Worm (Caenorhabditis elegans) whole organism, mixed stage, embryonic: ENCODE measurements around the gene Y41C4A.32.

Experiments
- M03D4.4 ChIP-seq: sonication (generic microtip); optimal IDR thresholded peaks from 2 replicates; lab custom pipeline; 2017; ENCODE audit warnings: mild to moderate bottlenecking, missing genetic modification characterization, missing compliant biosample characterization
- bed-3 ChIP-seq: fragments of 200-800 bp; sonication (Bioruptor generic); optimal IDR thresholded peaks from 3 replicates; lab custom pipeline; 2018; ENCODE audit warnings: mild to moderate bottlenecking, missing genetic modification characterization, moderate library complexity, missing compliant biosample characterization
- ceh-39 ChIP-seq: fragments of 150-350 bp; optimal IDR thresholded peaks from 2 replicates; lab custom pipeline; 2014; ENCODE audit warnings: missing biosample characterization, missing genetic modification characterization
- ceh-43 ChIP-seq: fragments of 200-800 bp; sonication (Bioruptor generic); optimal IDR thresholded peaks from 2 replicates; lab custom pipeline; 2018; ENCODE audit warnings: mild to moderate bottlenecking, missing genetic modification characterization, moderate library complexity, missing compliant biosample characterization
- drap-1 ChIP-seq: fragments of 200-800 bp; sonication (Bioruptor generic); optimal IDR thresholded peaks from 3 replicates; lab custom pipeline; 2018; ENCODE audit warnings: mild to moderate bottlenecking, missing genetic modification characterization, missing compliant biosample characterization
- elt-1 ChIP-seq: sonication (generic microtip); optimal IDR thresholded peaks from 2 replicates; lab custom pipeline; 2017; ENCODE audit warnings: missing genetic modification characterization, mild to moderate bottlenecking, missing compliant biosample characterization, antibody characterized with exemption, moderate library complexity, borderline replicate concordance; ENCODE audit not compliant: insufficient read depth
- elt-3 ChIP-seq: fragments of 150-350 bp; optimal IDR thresholded peaks from 2 replicates; lab custom pipeline; 2014; ENCODE audit warnings: missing biosample characterization, missing genetic modification characterization
- ham-2 ChIP-seq: fragments of 200-800 bp; sonication (Bioruptor generic); optimal IDR thresholded peaks from 2 replicates; lab custom pipeline; 2018; ENCODE audit warnings: mild to moderate bottlenecking, missing genetic modification characterization, missing compliant biosample characterization
- hlh-1 ChIP-seq: fragments of 150-350 bp; optimal IDR thresholded peaks from 2 replicates; lab custom pipeline; 2014; ENCODE audit warnings: missing biosample characterization, missing genetic modification reagents, missing genetic modification characterization
- lin-13 ChIP-seq: fragments of 150-350 bp; optimal IDR thresholded peaks from 2 replicates; lab custom pipeline; 2014; ENCODE audit warnings: missing biosample characterization, missing genetic modification characterization
- lsy-2 ChIP-seq: fragments of 150-350 bp; optimal IDR thresholded peaks from 2 replicates; lab custom pipeline; 2014; ENCODE audit warnings: missing biosample characterization, missing genetic modification characterization
- mep-1 ChIP-seq: fragments of 150-350 bp; optimal IDR thresholded peaks from 2 replicates; lab custom pipeline; 2017; ENCODE audit warnings: missing biosample characterization, missing genetic modification reagents, missing genetic modification characterization, inconsistent platforms
- mls-2 ChIP-seq: sonication (generic microtip); optimal IDR thresholded peaks from 2 replicates; lab custom pipeline; 2016; ENCODE audit warnings: mild to moderate bottlenecking, missing genetic modification characterization, moderate library complexity, missing compliant biosample characterization
- nhr-12 ChIP-seq: fragments of 150-350 bp; optimal IDR thresholded peaks from 2 replicates; lab custom pipeline; 2014; ENCODE audit warnings: missing biosample characterization, missing genetic modification characterization
- nhr-2 ChIP-seq: fragments of 150-350 bp; optimal IDR thresholded peaks from 2 replicates; lab custom pipeline; 2014; ENCODE audit warnings: missing biosample characterization, missing genetic modification characterization
- nhr-237 ChIP-seq: fragments of 150-350 bp; optimal IDR thresholded peaks from 2 replicates; lab custom pipeline; 2014; ENCODE audit warnings: missing biosample characterization, missing genetic modification characterization
- nhr-28 ChIP-seq: fragments of 150-350 bp; optimal IDR thresholded peaks from 2 replicates; lab custom pipeline; 2014; ENCODE audit warnings: missing biosample characterization, missing genetic modification characterization
- nhr-76 ChIP-seq: sonication (generic microtip); optimal IDR thresholded peaks from 2 replicates; lab custom pipeline; 2017; ENCODE audit warnings: missing biosample characterization, missing genetic modification characterization
- pha-4 ChIP-seq: fragments of 150-350 bp; optimal IDR thresholded peaks from 2 replicates; lab custom pipeline; 2018; ENCODE audit warnings: missing biosample characterization, missing genetic modification reagents, missing genetic modification characterization
- sptf-1 ChIP-seq: sonication (generic microtip); optimal IDR thresholded peaks from 2 replicates; lab custom pipeline; 2017; ENCODE audit warnings: mild to moderate bottlenecking, missing genetic modification characterization, moderate library complexity, missing compliant biosample characterization
- tbx-8 ChIP-seq: fragments of 200-800 bp; sonication (Bioruptor generic); optimal IDR thresholded peaks from 2 replicates; lab custom pipeline; 2018; ENCODE audit warnings: mild to moderate bottlenecking, missing genetic modification characterization, moderate library complexity, missing compliant biosample characterization
- unc-120 ChIP-seq: sonication (generic microtip); optimal IDR thresholded peaks from 2 replicates; lab custom pipeline; 2017; ENCODE audit warnings: missing genetic modification characterization, missing compliant biosample characterization; ENCODE audit not compliant: poor library complexity, severe bottlenecking
- unc-39 ChIP-seq: fragments of 150-350 bp; optimal IDR thresholded peaks from 2 replicates; lab custom pipeline; 2014; ENCODE audit warnings: missing biosample characterization, missing genetic modification characterization
- unc-62 ChIP-seq: fragments of 150-350 bp; optimal IDR thresholded peaks from 2 replicates; lab custom pipeline; 2014; ENCODE audit warnings: missing biosample characterization, missing genetic modification reagents, missing genetic modification characterization
- zip-8 ChIP-seq: fragments of 150-350 bp; optimal IDR thresholded peaks from 2 replicates; lab custom pipeline; 2014; ENCODE audit warnings: missing biosample characterization, missing genetic modification characterization
- ztf-11 ChIP-seq: fragments of 150-350 bp; optimal IDR thresholded peaks from 2 replicates; lab custom pipeline; 2014; ENCODE audit warnings: missing biosample characterization, missing genetic modification characterization

Gene Y41C4A.32

DNA sequence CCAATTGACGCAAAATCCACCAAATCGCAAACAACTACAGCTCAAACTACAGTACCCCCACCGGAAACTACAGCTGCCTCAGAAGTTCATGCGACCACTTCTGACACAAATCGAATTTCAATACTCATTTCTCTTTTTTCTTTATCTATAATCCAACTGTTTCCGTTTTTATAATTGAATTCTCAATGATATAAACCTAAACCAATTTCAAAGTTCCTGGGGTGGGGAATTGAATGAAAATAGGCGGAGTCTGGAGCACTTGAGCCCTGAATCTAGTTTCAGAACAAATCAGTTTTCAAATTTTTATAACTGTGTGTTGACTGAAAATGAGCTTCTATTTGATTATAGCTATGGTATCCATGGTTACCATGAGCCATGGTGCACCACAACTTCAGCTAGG is 25.2 kb upstream of the Y41C4A.32 start, which contains the start of gene Y41C4A.6:
TSS of gene Y41C4A.6 (plus strand) at position 301 of the 400 bp plus-strand sequence.
- TF ChIP-seq bed-3 (GFP tag; lab: Kevin White, UChicago) = no peak
- no peak for TF ChIP-seq mls-2 (tag; lab: Kevin White, UChicago)
- TF ChIP-seq nhr-2 (tag; lab: Kevin White, UChicago) = no peak
- no peak for TF ChIP-seq mep-1 (tag; lab: Kevin White, UChicago)
- no peak for TF ChIP-seq unc-39 (tag; lab: Kevin White, UChicago)
- TF ChIP-seq ztf-11 (tag; lab: Kevin White, UChicago) = no peak
- no peak for TF ChIP-seq drap-1 (GFP tag; lab: Kevin White, UChicago)
- TF ChIP-seq unc-120 = no peak
- no peak for TF ChIP-seq lin-13 (tag; lab: Kevin White, UChicago)
- no peak for TF ChIP-seq unc-62
- TF ChIP-seq nhr-237 = no peak
- TF ChIP-seq M03D4.4 = no peak
- no peak for TF ChIP-seq ham-2 (GFP tag; lab: Kevin White, UChicago)
- TF ChIP-seq elt-3 (tag; lab: Kevin White, UChicago) = no peak
- TF ChIP-seq hlh-1 (tag; lab: Kevin White, UChicago) = no peak
- TF ChIP-seq, all 35 proteins: peak for 0

DNA sequence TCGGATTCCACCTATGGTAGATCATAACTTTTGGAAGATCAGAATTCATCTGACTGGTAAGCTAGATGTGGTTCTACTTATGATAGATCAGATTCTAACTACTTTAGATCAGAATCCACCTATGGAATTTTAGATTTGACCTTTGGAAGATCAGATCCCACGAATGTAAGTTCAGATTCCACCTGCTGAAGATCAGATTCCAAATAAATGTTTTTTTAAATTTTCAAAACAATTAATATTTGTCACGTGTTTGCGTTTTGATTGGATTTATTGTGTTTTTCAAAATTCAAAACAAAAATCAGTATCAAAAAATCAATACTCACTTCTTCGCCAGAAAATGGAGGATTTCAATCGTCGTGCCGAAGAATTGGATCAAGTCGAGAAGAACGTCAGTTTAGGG is 22.9 kb upstream of the Y41C4A.32 start, which contains the start of gene Y41C4A.7:
TSS of gene Y41C4A.7 (plus strand) at position 301 of the 400 bp plus-strand sequence.
- TF ChIP-seq elt-1 (no peak), lsy-2 (tag; lab: Kevin White, UChicago) (no peak), tbx-8 (GFP tag; lab: Kevin White, UChicago) (no peak), M03D4.4 (no peak)

DNA sequence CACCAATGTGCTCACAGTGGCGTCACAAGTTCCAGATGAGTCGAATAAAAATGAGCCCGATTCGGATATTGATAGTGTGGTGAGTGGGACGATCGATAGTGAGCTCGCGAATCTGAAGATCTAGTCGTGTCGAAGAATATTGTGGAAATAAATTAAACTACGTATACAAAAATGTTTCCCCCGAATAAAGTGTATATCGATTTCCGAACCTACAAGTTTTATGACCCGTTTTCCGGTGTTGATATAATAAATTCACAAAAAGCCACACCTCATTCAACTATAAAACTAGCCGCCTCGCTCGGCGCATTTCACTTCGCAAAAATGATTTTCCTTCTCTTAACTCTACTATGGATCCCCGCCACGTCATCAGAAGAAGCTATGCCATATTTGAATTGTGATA is 21.5 kb upstream of the Y41C4A.32 start, which contains the start of gene pqn-84:
TSS of gene pqn-84 (plus strand) at position 301 of the 400 bp plus-strand sequence.
- TF ChIP-seq ceh-43 = no peak

ce11 chrIII:11701863-11702262 is 19.6 kb upstream of the Y41C4A.32 start:
- no peak for TF ChIP-seq mep-1 (tag; lab: Kevin White, UChicago)
- peak; percentile 53 for TF ChIP-seq sptf-1 (tag; lab: Kevin White, UChicago)
- TF ChIP-seq elt-1 = no peak
- TF ChIP-seq tbx-8 (GFP tag; lab: Kevin White, UChicago) = no peak
- no peak for TF ChIP-seq nhr-237
- TF ChIP-seq nhr-28 = no peak
- TF ChIP-seq unc-39 (tag; lab: Kevin White, UChicago) = no peak
- TF ChIP-seq mls-2 (tag; lab: Kevin White, UChicago) = peak; percentile 5

DNA sequence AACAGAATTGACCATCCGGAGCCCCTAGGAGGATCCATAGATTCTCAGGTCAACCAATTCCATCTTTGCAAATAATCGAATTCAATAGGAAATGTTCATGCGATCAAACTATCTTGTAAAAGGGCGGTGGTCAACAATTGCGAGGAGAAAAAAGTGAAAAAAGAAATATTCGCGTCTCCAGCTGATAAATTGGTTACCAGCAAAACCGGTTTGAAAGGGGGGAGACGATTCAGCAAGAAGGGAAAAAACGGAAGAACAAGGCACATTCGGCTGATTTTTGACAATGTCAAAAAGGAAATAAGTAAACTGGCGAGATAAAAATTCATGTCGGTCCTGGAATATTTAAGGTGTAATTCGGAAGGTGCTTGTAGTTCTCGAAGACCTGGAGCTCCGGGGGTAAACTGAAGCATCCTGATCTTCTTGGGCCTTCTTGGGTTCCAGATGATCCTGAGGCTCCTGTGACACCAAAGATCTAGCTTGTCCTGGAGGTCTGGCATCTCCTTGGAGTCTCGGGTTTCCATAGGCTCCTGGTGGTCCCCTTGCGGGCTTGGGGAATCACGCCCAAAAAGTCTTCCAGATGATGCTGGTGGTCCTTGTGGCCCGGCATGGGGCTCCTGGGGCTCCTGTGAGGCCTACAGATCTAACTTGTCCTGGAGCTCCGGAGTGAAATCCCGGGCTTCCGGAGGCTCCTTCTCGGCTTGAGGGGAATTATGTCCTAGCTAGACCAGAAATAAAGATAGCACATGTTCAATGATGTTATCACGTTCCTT is 18.3 kb upstream of the Y41C4A.32 start:
- TF ChIP-seq unc-62 = no peak
- TF ChIP-seq elt-3 (tag; lab: Kevin White, UChicago) = no peak
- TF ChIP-seq nhr-28 = no peak
- TF ChIP-seq pha-4 (tag; lab: Kevin White, UChicago) = no peak
- no peak for TF ChIP-seq zip-8 (tag; lab: Kevin White, UChicago)

DNA sequence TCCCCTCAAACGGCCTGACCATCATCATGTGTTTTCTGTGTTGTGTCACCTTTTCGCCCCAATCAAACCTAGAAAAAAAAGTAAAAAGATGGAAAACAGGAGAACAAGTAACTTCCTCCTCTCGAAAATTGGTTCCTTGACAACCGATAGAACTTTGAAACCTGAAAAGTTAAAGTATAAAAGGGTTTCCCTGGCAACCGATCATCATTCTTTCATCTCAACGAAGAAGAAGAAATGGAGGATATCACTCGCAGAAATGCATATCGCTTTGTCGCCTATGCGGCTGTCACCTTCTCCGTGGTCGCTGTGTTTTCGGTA is 17.8 kb upstream of the Y41C4A.32 start, which contains the start of gene col-95:
TSS of gene col-95 (plus strand) at position 219 of the 318 bp plus-strand sequence.
- TF ChIP-seq bed-3 (GFP tag; lab: Kevin White, UChicago) (no peak), ceh-39 (no peak), unc-39 (tag; lab: Kevin White, UChicago) (no peak), drap-1 (GFP tag; lab: Kevin White, UChicago) (no peak), ceh-43 (no peak), nhr-12 (tag; lab: Kevin White, UChicago) (no peak), nhr-76 (tag; lab: Kevin White, UChicago) (no peak)
- TF ChIP-seq, all 35 proteins: peak for 0

DNA sequence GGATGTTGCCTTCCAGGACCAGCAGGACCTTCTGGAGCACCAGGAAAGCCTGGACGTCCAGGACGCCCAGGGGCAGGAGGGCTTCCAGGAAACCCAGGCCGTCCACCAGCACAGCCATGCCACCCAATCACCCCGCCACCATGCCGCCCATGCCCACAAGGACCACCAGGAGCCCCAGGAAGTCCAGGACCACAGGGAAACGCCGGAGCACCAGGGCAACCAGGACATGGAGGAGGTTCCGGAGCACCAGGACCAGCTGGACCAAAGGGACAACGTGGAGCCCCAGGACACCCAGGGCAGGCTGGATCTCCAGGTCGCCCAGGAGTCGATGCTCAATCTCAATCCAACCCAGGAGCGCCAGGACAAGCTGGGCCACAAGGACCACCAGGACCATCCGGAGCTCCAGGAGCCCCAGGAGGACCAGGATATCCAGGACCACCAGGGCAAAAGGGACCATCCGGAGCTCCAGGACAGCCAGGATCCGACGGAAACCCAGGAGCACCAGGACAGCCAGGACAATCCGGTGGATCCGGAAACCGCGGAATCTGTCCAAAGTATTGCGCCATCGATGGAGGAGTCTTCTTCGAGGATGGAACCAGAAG is 17.0 kb upstream of the Y41C4A.32 start:
- TF ChIP-seq mep-1 (tag; lab: Kevin White, UChicago) (no peak), sptf-1 (tag; lab: Kevin White, UChicago) (peak; percentile 20)
